Worm (Caenorhabditis elegans) whole organism, L1 larva: ENCODE measurements around the gene ell-1.
A peak's percentile ranks its signal among the peaks of the same experiment; 100 is the strongest.

Source experiments
- C04F5.9 ChIP-seq: sonication (generic microtip); optimal IDR thresholded peaks from 2 replicates; lab custom pipeline; 2016; ENCODE audit warnings: missing genetic modification characterization, missing compliant biosample characterization
- C16A3.4 ChIP-seq: fragments of 150-350 bp; optimal IDR thresholded peaks from 2 replicates; lab custom pipeline; 2014; ENCODE audit warnings: missing biosample characterization, missing genetic modification characterization
- C34B4.2 ChIP-seq: sonication (generic microtip); optimal IDR thresholded peaks from 2 replicates; lab custom pipeline; 2017; ENCODE audit warnings: mild to moderate bottlenecking, missing genetic modification characterization, missing compliant biosample characterization
- aly-2 ChIP-seq: fragments of 150-350 bp; optimal IDR thresholded peaks from 2 replicates; lab custom pipeline; 2014; ENCODE audit warnings: missing biosample characterization, missing genetic modification characterization
- blmp-1 ChIP-seq: fragments of 150-350 bp; optimal IDR thresholded peaks from 2 replicates; lab custom pipeline; 2014; ENCODE audit warnings: missing biosample characterization, missing genetic modification characterization
- ceh-88 ChIP-seq: fragments of 200-800 bp; sonication (Bioruptor generic); IDR thresholded peaks from 2 replicates; pipeline ENCODE4 v1.3.6; 2022; ENCODE audit warnings: missing genetic modification characterization, missing compliant biosample characterization
- ceh-90 ChIP-seq: sonication (generic microtip); optimal IDR thresholded peaks from 2 replicates; lab custom pipeline; 2016; ENCODE audit warnings: missing genetic modification characterization, missing compliant biosample characterization
- egl-27 ChIP-seq, 2 experiments: fragments of 150-350 bp in 1 of 2; sonication (generic microtip); optimal IDR thresholded peaks; 3 replicates each; lab custom pipeline; 2017 to 2018; ENCODE audit warnings: missing biosample characterization in 2 of 2, missing genetic modification characterization in 2 of 2, missing genetic modification reagents in 2 of 2
- elt-2 ChIP-seq: sonication (generic microtip); optimal IDR thresholded peaks from 2 replicates; lab custom pipeline; 2016; ENCODE audit warnings: missing genetic modification characterization, mild to moderate bottlenecking, inconsistent platforms, missing compliant biosample characterization, missing genetic modification reagents
- elt-3 ChIP-seq, 6 experiments: fragments of 150-350 bp in 1 of 6; sonication (generic microtip); optimal IDR thresholded peaks; 2 replicates each; lab custom pipeline; 2017 to 2018; ENCODE audit warnings: missing biosample characterization in 6 of 6, missing genetic modification characterization in 6 of 6, inconsistent platforms in 1 of 6
- ets-5 ChIP-seq: fragments of 200-800 bp; sonication (Bioruptor generic); IDR thresholded peaks from 2 replicates; pipeline ENCODE4 v1.3.6; 2022; ENCODE audit warnings: missing genetic modification characterization, missing compliant biosample characterization
- fkh-10 ChIP-seq: sonication (generic microtip); optimal IDR thresholded peaks from 2 replicates; lab custom pipeline; 2017; ENCODE audit warnings: missing biosample characterization, missing genetic modification reagents, missing genetic modification characterization
- fkh-8 ChIP-seq: sonication (generic microtip); optimal IDR thresholded peaks from 2 replicates; lab custom pipeline; 2016; ENCODE audit warnings: mild to moderate bottlenecking, missing genetic modification characterization, missing compliant biosample characterization
- grh-1 ChIP-seq: fragments of 200-800 bp; sonication (Bioruptor generic); IDR thresholded peaks from 2 replicates; pipeline ENCODE4 v1.3.6; 2022; ENCODE audit warnings: missing genetic modification reagents, missing genetic modification characterization, missing compliant biosample characterization
- hlh-17 ChIP-seq: fragments of 200-800 bp; sonication (Bioruptor generic); optimal IDR thresholded peaks from 2 replicates; lab custom pipeline; 2018; ENCODE audit warnings: missing genetic modification characterization, mild to moderate bottlenecking, missing compliant biosample characterization, moderate library complexity, borderline replicate concordance
- hlh-4 ChIP-seq: sonication (generic microtip); optimal IDR thresholded peaks from 2 replicates; lab custom pipeline; 2016; ENCODE audit warnings: mild to moderate bottlenecking, missing genetic modification characterization, missing compliant biosample characterization
- hpl-2 ChIP-seq: fragments of 150-350 bp; optimal IDR thresholded peaks from 2 replicates; lab custom pipeline; 2014; ENCODE audit warnings: missing biosample characterization, missing genetic modification reagents, missing genetic modification characterization
- isw-1 ChIP-seq: fragments of 200-800 bp; sonication (Bioruptor generic); IDR thresholded peaks from 2 replicates; pipeline ENCODE4 v1.3.6; 2022; ENCODE audit warnings: missing genetic modification characterization, missing compliant biosample characterization
- lin-13 ChIP-seq: fragments of 150-350 bp; optimal IDR thresholded peaks from 2 replicates; lab custom pipeline; 2014; ENCODE audit warnings: missing biosample characterization, missing genetic modification reagents, missing genetic modification characterization
- lin-15B ChIP-seq: fragments of 150-350 bp; sonication (generic microtip); optimal IDR thresholded peaks from 3 replicates; lab custom pipeline; 2014; ENCODE audit warnings: missing biosample characterization, missing genetic modification characterization
- lin-35 ChIP-seq, 2 experiments: fragments of 150-350 bp; optimal IDR thresholded peaks; 2 replicates each; lab custom pipeline; 2014; ENCODE audit warnings: missing biosample characterization in 2 of 2, missing genetic modification characterization in 2 of 2, missing genetic modification reagents in 2 of 2
- lir-3 ChIP-seq: sonication (generic microtip); optimal IDR thresholded peaks from 2 replicates; lab custom pipeline; 2016; ENCODE audit warnings: mild to moderate bottlenecking, missing genetic modification characterization, moderate library complexity, missing compliant biosample characterization; ENCODE audit not compliant: poor library complexity
- mef-2 ChIP-seq: fragments of 150-350 bp; optimal IDR thresholded peaks from 2 replicates; lab custom pipeline; 2014; ENCODE audit warnings: missing biosample characterization, missing genetic modification characterization
- nhr-11 ChIP-seq: fragments of 150-350 bp; optimal IDR thresholded peaks from 2 replicates; lab custom pipeline; 2014; ENCODE audit warnings: missing biosample characterization, missing genetic modification characterization
- nhr-237 ChIP-seq: fragments of 150-350 bp; optimal IDR thresholded peaks from 2 replicates; lab custom pipeline; 2014; ENCODE audit warnings: missing biosample characterization, missing genetic modification characterization
- nhr-47 ChIP-seq: sonication (generic microtip); optimal IDR thresholded peaks from 2 replicates; lab custom pipeline; 2016; ENCODE audit warnings: mild to moderate bottlenecking, missing genetic modification characterization, moderate library complexity, missing compliant biosample characterization
- nhr-71 ChIP-seq: sonication (generic microtip); optimal IDR thresholded peaks from 2 replicates; lab custom pipeline; 2016; ENCODE audit warnings: mild to moderate bottlenecking, missing genetic modification characterization, moderate library complexity, missing compliant biosample characterization
- nhr-77 ChIP-seq: fragments of 150-350 bp; optimal IDR thresholded peaks from 2 replicates; lab custom pipeline; 2014; ENCODE audit warnings: missing biosample characterization, missing genetic modification characterization
- nhr-85 ChIP-seq: sonication (generic microtip); peaks from one replicate; lab custom pipeline; 2016; ENCODE audit warnings: missing genetic modification characterization, inconsistent platforms, missing compliant biosample characterization
- pax-3 ChIP-seq: fragments of 200-800 bp; sonication (Bioruptor generic); optimal IDR thresholded peaks from 2 replicates; lab custom pipeline; 2018; ENCODE audit warnings: mild to moderate bottlenecking, missing genetic modification characterization, moderate library complexity, missing compliant biosample characterization
- pqm-1 ChIP-seq: sonication (generic microtip); optimal IDR thresholded peaks from 3 replicates; lab custom pipeline; 2017; ENCODE audit warnings: missing biosample characterization, missing genetic modification characterization
- sox-4 ChIP-seq: sonication (generic microtip); optimal IDR thresholded peaks from 2 replicates; lab custom pipeline; 2016; ENCODE audit warnings: missing genetic modification characterization, missing compliant biosample characterization
- sptf-1 ChIP-seq: fragments of 150-350 bp; optimal IDR thresholded peaks from 2 replicates; lab custom pipeline; 2014; ENCODE audit warnings: missing biosample characterization, missing genetic modification characterization
- tlp-1 ChIP-seq: fragments of 150-350 bp; optimal IDR thresholded peaks from 2 replicates; lab custom pipeline; 2014; ENCODE audit warnings: missing biosample characterization, missing genetic modification characterization
- unc-30 ChIP-seq: sonication (generic microtip); optimal IDR thresholded peaks from 2 replicates; lab custom pipeline; 2017; ENCODE audit warnings: missing biosample characterization, missing genetic modification characterization
- unc-62 ChIP-seq: fragments of 150-350 bp; optimal IDR thresholded peaks from 2 replicates; lab custom pipeline; 2014; ENCODE audit warnings: missing biosample characterization, missing genetic modification reagents, missing genetic modification characterization
- unc-86 ChIP-seq: sonication (generic microtip); optimal IDR thresholded peaks from 2 replicates; lab custom pipeline; 2016; ENCODE audit warnings: missing genetic modification characterization, missing compliant biosample characterization
- unc-98 ChIP-seq: fragments of 200-800 bp; sonication (Bioruptor generic); IDR thresholded peaks from 2 replicates; pipeline ENCODE4 v1.3.6; 2022; ENCODE audit warnings: missing genetic modification characterization, missing compliant biosample characterization
- xbp-1 ChIP-seq: sonication (generic microtip); optimal IDR thresholded peaks from 2 replicates; lab custom pipeline; 2016; ENCODE audit warnings: missing genetic modification characterization, missing compliant biosample characterization
- ztf-11 ChIP-seq, 2 experiments: sonication (generic microtip); optimal IDR thresholded peaks; 2 replicates each; lab custom pipeline; 2016 to 2017; ENCODE audit warnings: missing genetic modification characterization in 2 of 2, missing biosample characterization in 1 of 2, missing compliant biosample characterization in 1 of 2

Gene ell-1

ce11 chrIV:4449843-4450242, 55.6 kb downstream of the ell-1 start (continued):
- TF ChIP-seq ets-5 (GFP tag; lab: Robert Waterston, UW) (no peak), unc-86 (no peak), nhr-71 (tag; lab: Kevin White, UChicago) (peak; percentile 44), C16A3.4 (tag; lab: Kevin White, UChicago) (no peak), isw-1 (GFP tag; lab: Robert Waterston, UW) (no peak), ceh-88 (no peak), xbp-1 (no peak), mef-2 (tag; lab: Kevin White, UChicago) (no peak), hlh-17 (GFP tag; lab: Kevin White, UChicago) (no peak), lin-35 (GFP tag; optimal IDR thresholded peaks at IDR 0.05; lab: Kevin White, UChicago) (no peak), aly-2 (tag; lab: Kevin White, UChicago) (no peak), nhr-47 (tag; lab: Kevin White, UChicago) (peak; percentile 20), sptf-1 (tag; lab: Kevin White, UChicago) (no peak), elt-2 (tag; lab: Kevin White, UChicago) (peak; percentile 41), unc-98 (no peak), unc-62 (GFP tag; lab: Kevin White, UChicago) (no peak), nhr-85 (peak; percentile 4), nhr-77 (no peak), hpl-2 (no peak), blmp-1 (tag; lab: Kevin White, UChicago) (peak; percentile 3), egl-27 (tag; optimal IDR thresholded peaks at IDR 0.05; lab: Kevin White, UChicago) (no peak), nhr-237 (tag; lab: Kevin White, UChicago) (no peak), pqm-1 (tag; lab: Kevin White, UChicago) (no peak), pax-3 (tag; lab: Kevin White, UChicago) (peak; percentile 6), fkh-10 (no peak), lin-15B (no peak), ceh-90 (tag; lab: Kevin White, UChicago) (no peak), unc-30 (tag; lab: Kevin White, UChicago) (no peak), elt-3 (tag; optimal IDR thresholded peaks at IDR 0.05; lab: Kevin White, UChicago) (peak in 1 of 6 experiments; percentile 10), C04F5.9 (tag; lab: Kevin White, UChicago) (no peak), grh-1 (GFP tag; lab: Robert Waterston, UW) (no peak), ztf-11 (tag; optimal IDR thresholded peaks at IDR 0.05; lab: Kevin White, UChicago) (no peak), lin-13 (GFP tag; lab: Kevin White, UChicago) (no peak), sox-4 (tag; lab: Kevin White, UChicago) (no peak), nhr-11 (no peak), tlp-1 (tag; lab: Kevin White, UChicago) (no peak), lir-3 (tag; lab: Kevin White, UChicago) (no peak), fkh-8 (tag; lab: Kevin White, UChicago) (no peak), C34B4.2 (no peak), hlh-4 (no peak)

ce11 chrIV:4451576-4451975, 57.4 kb downstream of the ell-1 start, which contains the start of gene R08C7.1:
TSS of gene R08C7.1 (plus strand) at chrIV:4451876.
- TF ChIP-seq unc-30 (tag; lab: Kevin White, UChicago) (no peak), nhr-85 (peak; percentile 37)
- TF ChIP-seq, all 84 proteins: peak for 1
